Fruit fly (Drosophila melanogaster): ENCODE data around the gene CG13474.

- TF ChIP-seq CG6792 (GFP tag; optimal IDR thresholded peaks at IDR 0.05) (no peak), CG6276 (GFP tag; optimal IDR thresholded peaks at IDR 0.05) (no peak), achi (GFP tag; optimal IDR thresholded peaks at IDR 0.05) (no peak), Sox15 (GFP tag; optimal IDR thresholded peaks at IDR 0.05) (no peak), fd85E (GFP tag; optimal IDR thresholded peaks at IDR 0.05) (no peak), CG1621 (tag; optimal IDR thresholded peaks at IDR 0.05) (no peak), Eip93F (GFP tag; optimal IDR thresholded peaks at IDR 0.05) (no peak), CG15336 (GFP tag; IDR thresholded peaks at IDR 0.05) (no peak), CG11762 (GFP tag; optimal IDR thresholded peaks at IDR 0.05; ENCODE audit: insufficient read depth) (no peak), CG6808 (GFP tag; optimal IDR thresholded peaks at IDR 0.05) (no peak), fkh (GFP tag; optimal IDR thresholded peaks at IDR 0.05) (no peak), CG16779 (tag; optimal IDR thresholded peaks at IDR 0.05) (no peak), Blimp-1 (GFP tag; optimal IDR thresholded peaks at IDR 0.05) (no peak), CG3032 (tag; optimal IDR thresholded peaks at IDR 0.05) (no peak)
Measured at dm6 chr3L:14655681-14656080, 41.2 kb downstream of the CG13474 start.

Measured in whole organism, prepupa.